Fruit fly (Drosophila melanogaster) whole organism, adult: ENCODE results near the gene CG9356.

ENCODE experiments used
- CG5204 ChIP-seq: fragments of 200-800 bp; sonication (Bioruptor generic); optimal IDR thresholded peaks from 2 replicates; lab custom pipeline; 2016; ENCODE audit warnings: missing biosample characterization, missing genetic modification characterization
- CG7045 ChIP-seq: fragments of 200-800 bp; sonication (Bioruptor generic); optimal IDR thresholded peaks from 2 replicates; lab custom pipeline; 2017; ENCODE audit warnings: missing biosample characterization, mild to moderate bottlenecking, missing genetic modification characterization
- Crg-1 ChIP-seq: fragments of 200-800 bp; sonication (Bioruptor generic); optimal IDR thresholded peaks from 2 replicates; lab custom pipeline; 2016; ENCODE audit warnings: missing biosample characterization, missing genetic modification characterization
- Hr96 ChIP-seq: fragments of 200-800 bp; sonication (Bioruptor generic); optimal IDR thresholded peaks from 2 replicates; lab custom pipeline; 2016; ENCODE audit warnings: missing biosample characterization, missing genetic modification characterization
- bab1 ChIP-seq: fragments of 200-800 bp; sonication (Bioruptor generic); optimal IDR thresholded peaks from 3 replicates; lab custom pipeline; 2019; ENCODE audit warnings: missing biosample characterization, mild to moderate bottlenecking, missing genetic modification characterization, moderate library complexity
- cnc ChIP-seq, 2 experiments: fragments of >200 bp; optimal IDR thresholded peaks; 2 replicates each; lab custom pipeline; 2017
- kay ChIP-seq: fragments of 200-800 bp; sonication (Bioruptor generic); peaks from one replicate; lab custom pipeline; 2016; ENCODE audit warnings: missing biosample characterization, missing genetic modification characterization, borderline replicate concordance
- ovo ChIP-seq: fragments of 200-800 bp; sonication (Bioruptor generic); optimal IDR thresholded peaks from 2 replicates; lab custom pipeline; 2016; ENCODE audit warnings: missing biosample characterization, missing genetic modification characterization

- TF ChIP-seq kay: peak; percentile 59
- TF ChIP-seq Hr96 (GFP tag; lab: Kevin White, UChicago): no peak
- TF ChIP-seq bab1 (GFP tag; lab: Kevin White, UChicago): no peak
- no peak for TF ChIP-seq cnc (optimal IDR thresholded peaks at IDR 0.05; lab: Kevin White, UChicago)
- no peak for TF ChIP-seq CG5204
- no peak for TF ChIP-seq Crg-1 (GFP tag; lab: Kevin White, UChicago)
- no peak for TF ChIP-seq ovo
- no peak for TF ChIP-seq CG7045 (GFP tag; lab: Kevin White, UChicago)
Measured at dm6 chr3R:9422338-9422737, 18.3 kb upstream of the CG9356 start.
